Fruit fly (Drosophila melanogaster) S2 (cell line): ENCODE measurements around the gene CG42232.

Experiments used
- CG8478 ChIP-seq: fragments of >200 bp; optimal IDR thresholded peaks from 2 replicates; lab custom pipeline; 2018
- CTCF ChIP-seq, 2 experiments: fragments of >200 bp; optimal IDR thresholded peaks; 2 replicates each; lab custom pipeline; 2018

DNA sequence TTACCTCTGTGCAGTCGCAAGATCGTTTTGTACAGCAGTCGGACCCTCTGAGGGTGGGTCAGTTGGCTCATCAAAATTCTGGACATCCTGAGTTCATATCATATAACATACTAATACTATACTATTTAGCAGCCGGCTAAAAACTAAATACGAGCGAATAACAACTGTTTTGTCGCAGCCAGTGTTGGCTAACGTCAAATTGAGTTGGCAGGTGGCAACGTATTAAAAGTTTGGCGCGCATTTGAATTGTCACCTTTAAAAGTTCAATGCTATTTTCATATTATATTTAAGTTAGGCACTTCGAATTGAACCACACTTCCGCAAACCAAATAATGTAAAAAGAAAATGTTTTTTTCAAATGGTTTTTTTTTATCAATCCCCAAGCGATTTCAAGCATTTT, 12.8 kb upstream of the CG42232 start, which contains the start of gene Sdhaf3:
- TF ChIP-seq CTCF (optimal IDR thresholded peaks at IDR 0.05; lab: Kevin White, UChicago) (no peak), CG8478 (no peak)
